Worm (Caenorhabditis elegans) whole organism, late embryonic: ENCODE data around the gene ZK666.12.
A peak's percentile ranks its signal among the peaks of the same experiment; 100 is the strongest.

Source experiments
- C08G9.2 ChIP-seq: sonication (generic microtip); optimal IDR thresholded peaks from 2 replicates; lab custom pipeline; 2016; ENCODE audit warnings: mild to moderate bottlenecking, missing genetic modification characterization, moderate library complexity, missing compliant biosample characterization
- C38D4.7 ChIP-seq: fragments of 200-800 bp; sonication (Bioruptor generic); optimal IDR thresholded peaks from 2 replicates; lab custom pipeline; 2018; ENCODE audit warnings: mild to moderate bottlenecking, missing genetic modification characterization, moderate library complexity, missing compliant biosample characterization
- F13H6.1 ChIP-seq: sonication (generic microtip); optimal IDR thresholded peaks from 2 replicates; lab custom pipeline; 2016; ENCODE audit warnings: missing genetic modification characterization, missing compliant biosample characterization
- K02D7.2 ChIP-seq: sonication (generic microtip); optimal IDR thresholded peaks from 2 replicates; lab custom pipeline; 2017; ENCODE audit warnings: mild to moderate bottlenecking, missing genetic modification characterization, missing compliant biosample characterization
- K09A11.1 ChIP-seq: sonication (generic microtip); optimal IDR thresholded peaks from 2 replicates; lab custom pipeline; 2017; ENCODE audit warnings: antibody characterized with exemption, mild to moderate bottlenecking, missing genetic modification characterization, missing compliant biosample characterization; ENCODE audit not compliant: insufficient read depth
- T23F11.4 ChIP-seq: fragments of 200-800 bp; sonication (Bioruptor generic); optimal IDR thresholded peaks from 2 replicates; lab custom pipeline; 2018; ENCODE audit warnings: mild to moderate bottlenecking, missing genetic modification characterization, missing compliant biosample characterization
- Y22D7AL.16 ChIP-seq: sonication (generic microtip); optimal IDR thresholded peaks from 2 replicates; lab custom pipeline; 2016; ENCODE audit warnings: missing genetic modification characterization, missing compliant biosample characterization
- ama-1 ChIP-seq: fragments of 150-350 bp; optimal IDR thresholded peaks from 2 replicates; lab custom pipeline; 2014
- ceh-14 ChIP-seq: sonication (generic microtip); optimal IDR thresholded peaks from 2 replicates; lab custom pipeline; 2016; ENCODE audit warnings: missing genotype, missing genetic modification characterization, missing compliant biosample characterization
- ceh-18 ChIP-seq: sonication (generic microtip); optimal IDR thresholded peaks from 2 replicates; lab custom pipeline; 2016; ENCODE audit warnings: missing genetic modification characterization, missing compliant biosample characterization
- ceh-2 ChIP-seq: sonication (generic microtip); optimal IDR thresholded peaks from 2 replicates; lab custom pipeline; 2016; ENCODE audit warnings: missing genotype, missing genetic modification characterization, missing compliant biosample characterization
- ceh-22 ChIP-seq: sonication (generic microtip); optimal IDR thresholded peaks from 2 replicates; lab custom pipeline; 2017; ENCODE audit warnings: missing biosample characterization, missing genetic modification characterization
- ceh-24 ChIP-seq: sonication (generic microtip); optimal IDR thresholded peaks from 2 replicates; lab custom pipeline; 2016; ENCODE audit warnings: mild to moderate bottlenecking, missing genetic modification characterization, missing compliant biosample characterization
- ceh-31 ChIP-seq: sonication (generic microtip); optimal IDR thresholded peaks from 2 replicates; lab custom pipeline; 2016; ENCODE audit warnings: missing genetic modification characterization, missing compliant biosample characterization
- ceh-34 ChIP-seq: sonication (generic microtip); optimal IDR thresholded peaks from 2 replicates; lab custom pipeline; 2016; ENCODE audit warnings: mild to moderate bottlenecking, missing genetic modification characterization, missing compliant biosample characterization
- ceh-6 ChIP-seq: fragments of 200-800 bp; sonication (Bioruptor generic); optimal IDR thresholded peaks from 2 replicates; lab custom pipeline; 2018; ENCODE audit warnings: mild to moderate bottlenecking, missing genetic modification characterization, missing compliant biosample characterization
- che-1 ChIP-seq: sonication (generic microtip); optimal IDR thresholded peaks from 2 replicates; lab custom pipeline; 2016; ENCODE audit warnings: mild to moderate bottlenecking, missing genetic modification characterization, missing compliant biosample characterization
- dve-1 ChIP-seq: sonication (generic microtip); optimal IDR thresholded peaks from 2 replicates; lab custom pipeline; 2017; ENCODE audit warnings: antibody characterized with exemption, mild to moderate bottlenecking, missing genetic modification characterization, missing compliant biosample characterization
- elt-2 ChIP-seq: sonication (generic microtip); optimal IDR thresholded peaks from 2 replicates; lab custom pipeline; 2016; ENCODE audit warnings: missing genetic modification reagents, missing genetic modification characterization, missing compliant biosample characterization
- elt-4 ChIP-seq: sonication (generic microtip); optimal IDR thresholded peaks from 2 replicates; lab custom pipeline; 2016; ENCODE audit warnings: missing genetic modification characterization, missing compliant biosample characterization
- ets-4 ChIP-seq: sonication (generic microtip); optimal IDR thresholded peaks from 2 replicates; lab custom pipeline; 2016; ENCODE audit warnings: missing genetic modification characterization, missing compliant biosample characterization
- eyg-1 ChIP-seq: sonication (generic microtip); optimal IDR thresholded peaks from 2 replicates; lab custom pipeline; 2016; ENCODE audit warnings: missing genotype, missing genetic modification characterization, missing compliant biosample characterization
- fkh-10 ChIP-seq: fragments of 150-350 bp; optimal IDR thresholded peaks from 2 replicates; lab custom pipeline; 2014; ENCODE audit warnings: missing biosample characterization, missing genetic modification reagents, missing genetic modification characterization
- fkh-6 ChIP-seq: sonication (generic microtip); optimal IDR thresholded peaks from 2 replicates; lab custom pipeline; 2016; ENCODE audit warnings: missing genetic modification characterization, missing compliant biosample characterization
- lim-6 ChIP-seq: sonication (generic microtip); optimal IDR thresholded peaks from 2 replicates; lab custom pipeline; 2016; ENCODE audit warnings: missing genetic modification characterization, missing compliant biosample characterization
- lin-11 ChIP-seq: fragments of 200-800 bp; sonication (Bioruptor generic); optimal IDR thresholded peaks from 2 replicates; lab custom pipeline; 2018; ENCODE audit warnings: mild to moderate bottlenecking, missing genetic modification characterization, missing compliant biosample characterization
- madf-2 ChIP-seq: sonication (generic microtip); optimal IDR thresholded peaks from 2 replicates; lab custom pipeline; 2017; ENCODE audit warnings: missing genetic modification characterization, missing compliant biosample characterization
- mec-3 ChIP-seq: sonication (generic microtip); optimal IDR thresholded peaks from 2 replicates; lab custom pipeline; 2016; ENCODE audit warnings: borderline replicate concordance, missing genetic modification characterization, missing compliant biosample characterization
- nfya-1 ChIP-seq: sonication (generic microtip); optimal IDR thresholded peaks from 2 replicates; lab custom pipeline; 2017; ENCODE audit warnings: missing genetic modification characterization, mild to moderate bottlenecking, missing compliant biosample characterization, antibody characterized with exemption, moderate library complexity
- nhr-232 ChIP-seq: sonication (generic microtip); optimal IDR thresholded peaks from 2 replicates; lab custom pipeline; 2016; ENCODE audit warnings: missing genetic modification characterization, missing compliant biosample characterization
- npax-4 ChIP-seq: sonication (generic microtip); optimal IDR thresholded peaks from 2 replicates; lab custom pipeline; 2016; ENCODE audit warnings: missing genetic modification characterization, missing compliant biosample characterization
- pag-3 ChIP-seq: sonication (generic microtip); optimal IDR thresholded peaks from 2 replicates; lab custom pipeline; 2016; ENCODE audit warnings: missing compliant biosample characterization, missing genetic modification characterization, borderline replicate concordance
- pat-9 ChIP-seq: fragments of 200-800 bp; sonication (Bioruptor generic); optimal IDR thresholded peaks from 2 replicates; lab custom pipeline; 2018; ENCODE audit warnings: mild to moderate bottlenecking, missing genetic modification characterization, moderate library complexity, missing compliant biosample characterization
- pax-1 ChIP-seq: fragments of 150-350 bp; optimal IDR thresholded peaks from 2 replicates; lab custom pipeline; 2014; ENCODE audit warnings: missing biosample characterization, missing genetic modification characterization
- pha-4 ChIP-seq: fragments of 150-350 bp; optimal IDR thresholded peaks from 2 replicates; lab custom pipeline; 2018; ENCODE audit warnings: missing biosample characterization, missing genetic modification reagents, missing genetic modification characterization
- ref-2 ChIP-seq: sonication (generic microtip); optimal IDR thresholded peaks from 2 replicates; lab custom pipeline; 2016; ENCODE audit warnings: missing genetic modification characterization, missing compliant biosample characterization
- rnt-1 ChIP-seq: sonication (generic microtip); optimal IDR thresholded peaks from 2 replicates; lab custom pipeline; 2016; ENCODE audit warnings: missing genetic modification characterization, missing compliant biosample characterization
- sdc-2 ChIP-seq: sonication (generic microtip); optimal IDR thresholded peaks from 2 replicates; lab custom pipeline; 2016; ENCODE audit warnings: missing genotype, missing genetic modification characterization, missing compliant biosample characterization
- sox-2 ChIP-seq: fragments of 200-800 bp; sonication (Bioruptor generic); IDR thresholded peaks from 2 replicates; pipeline ENCODE4 v1.3.6; 2022; ENCODE audit warnings: missing genetic modification reagents, missing genetic modification characterization, missing compliant biosample characterization
- sox-4 ChIP-seq: sonication (generic microtip); optimal IDR thresholded peaks from 2 replicates; lab custom pipeline; 2017; ENCODE audit warnings: mild to moderate bottlenecking, missing genetic modification characterization, inconsistent platforms, missing compliant biosample characterization
- syd-9 ChIP-seq: sonication (generic microtip); optimal IDR thresholded peaks from 2 replicates; lab custom pipeline; 2016; ENCODE audit warnings: mild to moderate bottlenecking, missing genetic modification characterization, moderate library complexity, missing compliant biosample characterization
- unc-3 ChIP-seq, 2 experiments: fragments of 200-800 bp in 1 of 2; sonication (Bioruptor generic) in 1 of 2; sonication (generic microtip) in 1 of 2; conservative IDR thresholded peaks in 1 of 2; optimal IDR thresholded peaks in 1 of 2; 2 replicates each; pipeline versions ENCODE4 v1.3.6 to Lab custom; 2016 to 2022; ENCODE audit warnings: missing compliant biosample characterization in 2 of 2, missing genetic modification characterization in 2 of 2, missing genetic modification reagents in 1 of 2
- unc-42 ChIP-seq: sonication (generic microtip); optimal IDR thresholded peaks from 2 replicates; lab custom pipeline; 2016; ENCODE audit warnings: missing genotype, missing genetic modification characterization, missing compliant biosample characterization
- unc-86 ChIP-seq: sonication (generic microtip); optimal IDR thresholded peaks from 2 replicates; lab custom pipeline; 2016; ENCODE audit warnings: missing genetic modification characterization, missing compliant biosample characterization
- zip-5 ChIP-seq: sonication (generic microtip); optimal IDR thresholded peaks from 2 replicates; lab custom pipeline; 2016; ENCODE audit warnings: missing genetic modification characterization, missing compliant biosample characterization
- ztf-16 ChIP-seq: sonication (generic microtip); optimal IDR thresholded peaks from 2 replicates; lab custom pipeline; 2017; ENCODE audit warnings: missing genetic modification characterization, missing compliant biosample characterization

ZK666.12 gene

ce11 chrII:10500674-10501073 is 4.7 kb downstream of the ZK666.12 start:
- TF ChIP-seq nfya-1: no peak
- TF ChIP-seq F13H6.1 (tag; lab: Kevin White, UChicago): no peak
- TF ChIP-seq ztf-16 (tag; lab: Kevin White, UChicago): no peak
- no peak for TF ChIP-seq eyg-1
- TF ChIP-seq ceh-31 (tag; lab: Kevin White, UChicago): no peak
- TF ChIP-seq pat-9 (tag; lab: Kevin White, UChicago): no peak
- no peak for TF ChIP-seq rnt-1 (tag; lab: Kevin White, UChicago)
- no peak for TF ChIP-seq pax-1 (tag; lab: Kevin White, UChicago)
- no peak for TF ChIP-seq fkh-6 (tag; lab: Kevin White, UChicago)
- TF ChIP-seq che-1 (tag; lab: Kevin White, UChicago): no peak
- no peak for TF ChIP-seq C08G9.2 (tag; lab: Kevin White, UChicago)
- TF ChIP-seq K02D7.2: no peak

ce11 chrII:10501578-10501977 is 5.6 kb downstream of the ZK666.12 start:
- TF ChIP-seq ref-2 (tag; lab: Kevin White, UChicago) (no peak), ceh-2 (tag; lab: Kevin White, UChicago) (no peak), nfya-1 (peak; percentile 25), zip-5 (no peak), ets-4 (no peak), unc-42 (no peak), F13H6.1 (tag; lab: Kevin White, UChicago) (peak; percentile 3), rnt-1 (tag; lab: Kevin White, UChicago) (peak; percentile 44), elt-4 (tag; lab: Kevin White, UChicago) (no peak), K09A11.1 (tag; lab: Kevin White, UChicago) (no peak), ceh-6 (GFP tag; lab: Kevin White, UChicago) (no peak), fkh-6 (tag; lab: Kevin White, UChicago) (no peak), ceh-22 (no peak), C38D4.7 (GFP tag; lab: Kevin White, UChicago) (no peak), Y22D7AL.16 (tag; lab: Kevin White, UChicago) (no peak), ama-1 (lab: Kevin White, UChicago) (no peak), ceh-31 (tag; lab: Kevin White, UChicago) (peak; percentile 28), ceh-18 (peak; percentile 22), C08G9.2 (tag; lab: Kevin White, UChicago) (no peak), pat-9 (tag; lab: Kevin White, UChicago) (no peak)
- TF ChIP-seq, all 69 proteins: peak for 5

- no peak for TF ChIP-seq ceh-24
- TF ChIP-seq eyg-1: no peak
- TF ChIP-seq npax-4 (tag; lab: Kevin White, UChicago): no peak
- no peak for TF ChIP-seq sox-4
- peak; percentile 86 for TF ChIP-seq ceh-34 (tag; lab: Kevin White, UChicago)
- TF ChIP-seq K09A11.1 (tag; lab: Kevin White, UChicago): peak; percentile 63
- TF ChIP-seq pag-3 (tag; lab: Kevin White, UChicago): peak; percentile 8
- no peak for TF ChIP-seq ceh-22
- peak; percentile 77 for TF ChIP-seq F13H6.1 (tag; lab: Kevin White, UChicago)
- no peak for TF ChIP-seq ama-1 (lab: Kevin White, UChicago)
- peak; percentile 28 for TF ChIP-seq lin-11 (tag; lab: Kevin White, UChicago)
- TF ChIP-seq sox-2 (GFP tag; lab: Robert Waterston, UW): no peak
- peak; percentile 35 for TF ChIP-seq rnt-1 (tag; lab: Kevin White, UChicago)
- TF ChIP-seq unc-3 (GFP tag; conservative IDR thresholded peaks at IDR 0.05; lab: Robert Waterston, UW): no peak
- no peak for TF ChIP-seq unc-3 (tag; optimal IDR thresholded peaks at IDR 0.05; lab: Kevin White, UChicago)
- TF ChIP-seq nhr-232 (tag; lab: Kevin White, UChicago): peak; percentile 40
- TF ChIP-seq mec-3 (tag; lab: Kevin White, UChicago): no peak
- peak; percentile 89 for TF ChIP-seq ceh-18
- TF ChIP-seq zip-5: no peak
- peak; percentile 17 for TF ChIP-seq elt-2 (tag; lab: Kevin White, UChicago)
- TF ChIP-seq unc-86 (tag; lab: Kevin White, UChicago): peak; percentile 36
- peak; percentile 18 for TF ChIP-seq dve-1 (tag; lab: Kevin White, UChicago)
- TF ChIP-seq che-1 (tag; lab: Kevin White, UChicago): peak; percentile 27
- TF ChIP-seq pha-4: no peak
- TF ChIP-seq madf-2 (tag; lab: Kevin White, UChicago): peak; percentile 6
- no peak for TF ChIP-seq fkh-10 (GFP tag; lab: Kevin White, UChicago)
- TF ChIP-seq ceh-31 (tag; lab: Kevin White, UChicago): peak; percentile 88
- TF ChIP-seq ceh-14 (tag; lab: Kevin White, UChicago): peak; percentile 41
- no peak for TF ChIP-seq pax-1 (tag; lab: Kevin White, UChicago)
- peak; percentile 59 for TF ChIP-seq sdc-2 (tag; lab: Kevin White, UChicago)
- TF ChIP-seq T23F11.4: no peak
- no peak for TF ChIP-seq lim-6 (tag; lab: Kevin White, UChicago)
- TF ChIP-seq syd-9: peak; percentile 70
These were observed 6.6 kb downstream of the ZK666.12 start, which contains the start of gene myrf-1 for ce11 chrII:10502491-10503063. Gene myrf-1 (minus strand): TSS chrII:10502541.
